Fruit fly (Drosophila melanogaster) whole organism, embryonic: ENCODE data around the gene CG1024.

Experiments
- Antp ChIP-seq: fragments of 200-800 bp; sonication (Bioruptor generic); optimal IDR thresholded peaks from 3 replicates; lab custom pipeline; 2016; ENCODE audit warnings: missing biosample characterization, missing genetic modification characterization
- C15 ChIP-seq: fragments of 200-800 bp; sonication (Bioruptor generic); IDR thresholded peaks from 3 replicates; pipeline ENCODE4 v1.3.6; 2022; ENCODE audit warnings: missing biosample characterization, missing genetic modification characterization
- CG10147 ChIP-seq: fragments of 200-800 bp; sonication (Bioruptor generic); optimal IDR thresholded peaks from 2 replicates; lab custom pipeline; 2019; ENCODE audit warnings: missing biosample characterization, mild to moderate bottlenecking, missing genetic modification characterization, moderate library complexity
- CG12391 ChIP-seq: fragments of 200-800 bp; sonication (Bioruptor generic); optimal IDR thresholded peaks from 3 replicates; lab custom pipeline; 2018; ENCODE audit warnings: missing biosample characterization, mild to moderate bottlenecking, missing genetic modification characterization, moderate library complexity
- CG12659 ChIP-seq: fragments of 200-800 bp; sonication (Bioruptor generic); optimal IDR thresholded peaks from 3 replicates; lab custom pipeline; 2017; ENCODE audit warnings: mild to moderate bottlenecking, missing biosample characterization, missing genetic modification reagents, missing genetic modification characterization
- CG14014 ChIP-seq: fragments of 200-800 bp; sonication (Bioruptor generic); IDR thresholded peaks from 2 replicates; pipeline ENCODE4 v1.3.6; 2022; ENCODE audit warnings: missing biosample characterization, missing genetic modification characterization
- CG1602 ChIP-seq: fragments of 200-800 bp; sonication (Bioruptor generic); optimal IDR thresholded peaks from 3 replicates; lab custom pipeline; 2016; ENCODE audit warnings: missing biosample characterization, missing genetic modification characterization
- CG1832 ChIP-seq: fragments of 200-800 bp; sonication (Bioruptor generic); optimal IDR thresholded peaks from 2 replicates; lab custom pipeline; 2017; ENCODE audit warnings: missing biosample characterization, mild to moderate bottlenecking, missing genetic modification characterization, inconsistent platforms
- CG2129 ChIP-seq: fragments of 200-800 bp; sonication (Bioruptor generic); IDR thresholded peaks from 2 replicates; pipeline ENCODE4 v1.3.6; 2022; ENCODE audit warnings: missing biosample characterization, missing genetic modification characterization; ENCODE audit not compliant: partially characterized antibody
- CG2678 ChIP-seq: fragments of 200-800 bp; sonication (Bioruptor generic); optimal IDR thresholded peaks from 3 replicates; lab custom pipeline; 2019; ENCODE audit warnings: missing biosample characterization, mild to moderate bottlenecking, missing genetic modification characterization, moderate library complexity
- CG31388 ChIP-seq: fragments of 200-800 bp; sonication (Bioruptor generic); optimal IDR thresholded peaks from 2 replicates; lab custom pipeline; 2016; ENCODE audit warnings: missing biosample characterization, missing genetic modification characterization
- CG3838 ChIP-seq: fragments of 200-800 bp; sonication (Bioruptor generic); optimal IDR thresholded peaks from 3 replicates; lab custom pipeline; 2016; ENCODE audit warnings: missing biosample characterization, missing genetic modification characterization
- CG6813 ChIP-seq: fragments of 200-800 bp; sonication (Bioruptor generic); optimal IDR thresholded peaks from 2 replicates; lab custom pipeline; 2017; ENCODE audit warnings: missing biosample characterization, missing genetic modification characterization, mild to moderate bottlenecking, moderate library complexity, missing genetic modification reagents
- CG7963 ChIP-seq: fragments of 200-800 bp; sonication (Bioruptor generic); IDR thresholded peaks from 3 replicates; pipeline ENCODE4 v1.3.6; 2022; ENCODE audit warnings: missing biosample characterization, missing genetic modification characterization; ENCODE audit not compliant: partially characterized antibody
- CG8478 ChIP-seq: fragments of >200 bp; optimal IDR thresholded peaks from 2 replicates; lab custom pipeline; 2018
- CG8765 ChIP-seq: fragments of 200-800 bp; sonication (Bioruptor generic); IDR thresholded peaks from 2 replicates; pipeline ENCODE4 v1.3.6; 2022; ENCODE audit warnings: missing biosample characterization, missing genetic modification characterization
- Camta ChIP-seq: fragments of 200-800 bp; sonication (Bioruptor generic); optimal IDR thresholded peaks from 2 replicates; lab custom pipeline; 2016; ENCODE audit warnings: missing biosample characterization, missing genetic modification characterization
- Dad ChIP-seq: fragments of 200-800 bp; sonication (Bioruptor generic); optimal IDR thresholded peaks from 3 replicates; lab custom pipeline; 2016; ENCODE audit warnings: missing biosample characterization, missing genetic modification characterization
- Doc2 ChIP-seq: fragments of 200-800 bp; sonication (Bioruptor generic); IDR thresholded peaks from 2 replicates; pipeline ENCODE4 v1.3.6; 2022; ENCODE audit warnings: missing biosample characterization, missing genetic modification characterization
- E2f1 ChIP-seq: fragments of 200-800 bp; sonication (Bioruptor generic); IDR thresholded peaks from 2 replicates; pipeline ENCODE4 v1.3.6; 2022; ENCODE audit warnings: missing biosample characterization, missing genetic modification characterization
- GATAe ChIP-seq: fragments of 200-800 bp; sonication (Bioruptor generic); conservative IDR thresholded peaks from 2 replicates; pipeline ENCODE4 v1.3.6; 2022; ENCODE audit warnings: missing biosample characterization, missing genetic modification characterization
- HLH54F ChIP-seq: fragments of 200-800 bp; sonication (Bioruptor generic); optimal IDR thresholded peaks from 3 replicates; lab custom pipeline; 2016; ENCODE audit warnings: missing biosample characterization, missing genetic modification characterization
- Hr51 ChIP-seq, 2 experiments: fragments of 200-800 bp; sonication (Bioruptor generic); optimal IDR thresholded peaks; 2 replicates in 1 of 2; 3 replicates in 1 of 2; lab custom pipeline; 2016 to 2018; ENCODE audit warnings: missing biosample characterization in 2 of 2, missing genetic modification characterization in 2 of 2, mild to moderate bottlenecking in 1 of 2, moderate library complexity in 1 of 2
- MBD-R2 ChIP-seq: fragments of 200-800 bp; sonication (Bioruptor generic); IDR thresholded peaks from 2 replicates; pipeline ENCODE4 v1.3.6; 2022; ENCODE audit warnings: missing biosample characterization, missing genetic modification characterization
- Myb ChIP-seq: fragments of 200-800 bp; sonication (Bioruptor generic); optimal IDR thresholded peaks from 2 replicates; lab custom pipeline; 2016; ENCODE audit warnings: missing biosample characterization, missing genetic modification characterization
- Poxn ChIP-seq: fragments of 200-800 bp; sonication (Bioruptor generic); IDR thresholded peaks from 2 replicates; pipeline ENCODE4 v1.3.6; 2022; ENCODE audit warnings: missing biosample characterization, missing genetic modification characterization
- Ravus ChIP-seq: fragments of 200-800 bp; sonication (Bioruptor generic); IDR thresholded peaks from 2 replicates; pipeline ENCODE4 v1.3.6; 2022; ENCODE audit warnings: missing biosample characterization, missing genetic modification characterization
- Scr ChIP-seq: fragments of 200-800 bp; sonication (Bioruptor generic); IDR thresholded peaks from 2 replicates; pipeline ENCODE4 v1.3.6; 2022; ENCODE audit warnings: missing biosample characterization, missing genetic modification characterization; ENCODE audit not compliant: partially characterized antibody
- Sox100B ChIP-seq: fragments of 200-800 bp; sonication (Bioruptor generic); optimal IDR thresholded peaks from 3 replicates; lab custom pipeline; 2018; ENCODE audit warnings: missing biosample characterization, mild to moderate bottlenecking, missing genetic modification characterization
- Trl ChIP-seq, 3 experiments: fragments of >200 bp in 2 of 3; fragments of 200-800 bp in 1 of 3; sonication (Bioruptor generic) in 1 of 3; optimal IDR thresholded peaks; 2 replicates in 1 of 3; 3 replicates in 2 of 3; lab custom pipeline; 2016 to 2017; ENCODE audit warnings: missing biosample characterization in 1 of 3, missing genetic modification characterization in 1 of 3
- ab ChIP-seq: fragments of 200-800 bp; sonication (Bioruptor generic); optimal IDR thresholded peaks from 2 replicates; lab custom pipeline; 2016; ENCODE audit warnings: missing biosample characterization, missing genetic modification characterization
- ase ChIP-seq: fragments of 200-800 bp; sonication (Bioruptor generic); IDR thresholded peaks from 3 replicates; pipeline ENCODE4 v1.3.6; 2022; ENCODE audit warnings: missing biosample characterization, missing genetic modification characterization
- cad ChIP-seq: fragments of >200 bp; optimal IDR thresholded peaks from 2 replicates; lab custom pipeline; 2017; ENCODE audit warnings: missing biosample characterization, missing genetic modification characterization
- crp ChIP-seq, 2 experiments: fragments of 200-800 bp; sonication (Bioruptor generic); optimal IDR thresholded peaks; 2 replicates in 1 of 2; 3 replicates in 1 of 2; lab custom pipeline; 2017; ENCODE audit warnings: missing biosample characterization in 2 of 2, missing genetic modification characterization in 2 of 2, mild to moderate bottlenecking in 1 of 2, moderate library complexity in 1 of 2
- dm ChIP-seq: fragments of 200-800 bp; sonication (Bioruptor generic); optimal IDR thresholded peaks from 3 replicates; lab custom pipeline; 2016; ENCODE audit warnings: missing biosample characterization, missing genetic modification characterization
- kah ChIP-seq: fragments of 200-800 bp; sonication (Bioruptor generic); optimal IDR thresholded peaks from 2 replicates; lab custom pipeline; 2018; ENCODE audit warnings: missing biosample characterization, mild to moderate bottlenecking, missing genetic modification characterization
- knrl ChIP-seq: fragments of 200-800 bp; sonication (Bioruptor generic); IDR thresholded peaks from 3 replicates; pipeline ENCODE4 v1.3.6; 2022; ENCODE audit warnings: missing biosample characterization, missing genetic modification characterization; ENCODE audit not compliant: partially characterized antibody
- lilli ChIP-seq: fragments of 200-800 bp; sonication (Bioruptor generic); optimal IDR thresholded peaks from 3 replicates; lab custom pipeline; 2016; ENCODE audit warnings: missing biosample characterization, missing genetic modification characterization
- mld ChIP-seq: fragments of 200-800 bp; sonication (Bioruptor generic); IDR thresholded peaks from 3 replicates; pipeline ENCODE4 v1.3.6; 2022; ENCODE audit warnings: missing biosample characterization, missing genetic modification characterization; ENCODE audit not compliant: partially characterized antibody
- schlank ChIP-seq: fragments of 200-800 bp; sonication (Bioruptor generic); optimal IDR thresholded peaks from 2 replicates; lab custom pipeline; 2018; ENCODE audit warnings: missing biosample characterization, mild to moderate bottlenecking, missing genetic modification characterization
- sd ChIP-seq: fragments of 200-800 bp; sonication (Bioruptor generic); optimal IDR thresholded peaks from 3 replicates; lab custom pipeline; 2018; ENCODE audit warnings: missing biosample characterization, mild to moderate bottlenecking, missing genetic modification characterization, moderate library complexity
- sens ChIP-seq: fragments of 200-800 bp; sonication (Bioruptor generic); peaks from one replicate; lab custom pipeline; 2016; ENCODE audit warnings: missing biosample characterization, missing genetic modification characterization
- sqz ChIP-seq: fragments of 200-800 bp; sonication (Bioruptor generic); optimal IDR thresholded peaks from 3 replicates; lab custom pipeline; 2018; ENCODE audit warnings: missing biosample characterization, mild to moderate bottlenecking, missing genetic modification characterization
- stwl ChIP-seq: fragments of 200-800 bp; sonication (Bioruptor generic); optimal IDR thresholded peaks from 3 replicates; lab custom pipeline; 2018; ENCODE audit warnings: missing biosample characterization, mild to moderate bottlenecking, missing genetic modification characterization, moderate library complexity
- tap ChIP-seq: fragments of 200-800 bp; optimal IDR thresholded peaks from 3 replicates; lab custom pipeline; 2019; ENCODE audit warnings: missing biosample characterization, mild to moderate bottlenecking, missing genetic modification characterization, moderate library complexity
- tin ChIP-seq: fragments of 200-800 bp; sonication (Bioruptor generic); optimal IDR thresholded peaks from 3 replicates; lab custom pipeline; 2016; ENCODE audit warnings: missing biosample characterization, missing genetic modification characterization
- tio ChIP-seq: fragments of 200-800 bp; sonication (Bioruptor generic); optimal IDR thresholded peaks from 2 replicates; lab custom pipeline; 2017; ENCODE audit warnings: missing biosample characterization, missing genetic modification characterization, inconsistent platforms
- tna ChIP-seq: fragments of 200-800 bp; sonication (Bioruptor generic); IDR thresholded peaks from 2 replicates; pipeline ENCODE4 v1.3.6; 2022; ENCODE audit warnings: missing biosample characterization, missing genetic modification characterization; ENCODE audit not compliant: partially characterized antibody
- trem ChIP-seq: fragments of 200-800 bp; optimal IDR thresholded peaks from 3 replicates; lab custom pipeline; 2019; ENCODE audit warnings: missing biosample characterization, mild to moderate bottlenecking, missing genetic modification characterization, moderate library complexity
- wdn ChIP-seq: fragments of 200-800 bp; sonication (Bioruptor generic); IDR thresholded peaks from 2 replicates; pipeline ENCODE4 v1.3.6; 2022; ENCODE audit warnings: missing biosample characterization, missing genetic modification characterization
- zfh1 ChIP-seq: fragments of 200-800 bp; sonication (Bioruptor generic); IDR thresholded peaks from 3 replicates; pipeline ENCODE4 v1.3.6; 2022; ENCODE audit warnings: missing biosample characterization, missing genetic modification characterization

Gene CG1024

DNA sequence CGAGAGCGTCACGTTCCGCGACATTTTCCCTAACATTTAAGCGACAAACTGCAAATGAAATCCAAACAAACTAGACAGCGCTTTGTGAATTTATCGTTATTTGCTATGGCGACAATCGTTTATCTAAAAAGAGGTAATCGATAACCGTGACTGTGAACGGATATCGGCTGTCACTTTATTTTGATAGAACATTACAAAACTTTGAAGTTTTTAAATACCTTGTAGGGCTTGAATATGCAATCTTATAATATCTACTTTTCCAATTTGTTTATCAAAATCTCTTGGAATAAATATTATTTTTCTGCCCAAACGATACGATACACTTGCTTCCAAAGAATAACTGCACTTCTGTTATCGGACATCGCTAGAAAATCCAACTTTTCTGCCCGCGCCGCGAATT lies at the start of gene CG1024, which contains the start of gene TfIIFalpha (continued):
- TF ChIP-seq sens, result peak; percentile 82
- TF ChIP-seq knrl (GFP tag; lab: Robert Waterston, UW), result peak; percentile 81
- TF ChIP-seq CG8765, result no peak
- no peak for TF ChIP-seq tio (GFP tag; lab: Kevin White, UChicago)
- TF ChIP-seq CG8478 (lab: Kevin White, UChicago), result no peak
- peak; percentile 39 for TF ChIP-seq Myb
- no peak for TF ChIP-seq C15 (GFP tag; lab: Robert Waterston, UW)
- TF ChIP-seq CG10147 (GFP tag; lab: Kevin White, UChicago), result no peak
- TF ChIP-seq dm (GFP tag; lab: Kevin White, UChicago), result peak; percentile 31
- TF ChIP-seq Hr51 (GFP tag; optimal IDR thresholded peaks at IDR 0.05; lab: Kevin White, UChicago), result no peak
- no peak for TF ChIP-seq ase (GFP tag; lab: Robert Waterston, UW)
- TF ChIP-seq Doc2, result no peak
- TF ChIP-seq tap, result no peak
- TF ChIP-seq tna (GFP tag; lab: Robert Waterston, UW), result peak; percentile 89
- no peak for TF ChIP-seq Sox100B (GFP tag; lab: Kevin White, UChicago)
- peak; percentile 70 for TF ChIP-seq trem
- TF ChIP-seq CG14014, result no peak
- TF ChIP-seq schlank (tag; lab: Kevin White, UChicago), result no peak
- TF ChIP-seq CG12659 (GFP tag; lab: Kevin White, UChicago), result peak; percentile 61
- TF ChIP-seq tin (GFP tag; lab: Kevin White, UChicago), result no peak
- TF ChIP-seq Dad, result no peak
- no peak for TF ChIP-seq crp (GFP tag; optimal IDR thresholded peaks at IDR 0.05; lab: Kevin White, UChicago)
- no peak for TF ChIP-seq CG6813
- no peak for TF ChIP-seq kah
- TF ChIP-seq E2f1 (GFP tag; lab: Robert Waterston, UW), result no peak
- TF ChIP-seq mld (GFP tag; lab: Robert Waterston, UW), result peak; percentile 87
- no peak for TF ChIP-seq ab
- TF ChIP-seq MBD-R2 (GFP tag; lab: Robert Waterston, UW), result peak; percentile 73
- TF ChIP-seq Antp, result no peak
- no peak for TF ChIP-seq CG1832 (GFP tag; lab: Kevin White, UChicago)
- peak; percentile 20 for TF ChIP-seq lilli (GFP tag; lab: Kevin White, UChicago)
- TF ChIP-seq GATAe, result no peak
- TF ChIP-seq sqz, result no peak
- no peak for TF ChIP-seq zfh1
- no peak for TF ChIP-seq CG3838 (GFP tag; lab: Kevin White, UChicago)
- no peak for TF ChIP-seq sd (tag; lab: Kevin White, UChicago)
- TF ChIP-seq cad (GFP tag; lab: Kevin White, UChicago), result no peak
- no peak for TF ChIP-seq Poxn
- TF ChIP-seq CG2678, result no peak
- peak; percentile 90 for TF ChIP-seq Scr (GFP tag; lab: Robert Waterston, UW)
- no peak for TF ChIP-seq wdn (GFP tag; lab: Robert Waterston, UW)
- TF ChIP-seq CG1602 (GFP tag; lab: Kevin White, UChicago), result no peak
- no peak for TF ChIP-seq HLH54F (GFP tag; lab: Kevin White, UChicago)
- no peak for TF ChIP-seq CG31388
- TF ChIP-seq Trl (optimal IDR thresholded peaks at IDR 0.05; lab: Kevin White, UChicago), result no peak
- no peak for TF ChIP-seq Trl (GFP tag; optimal IDR thresholded peaks at IDR 0.05; lab: Kevin White, UChicago)
- peak; percentile 84 for TF ChIP-seq stwl
- TF ChIP-seq CG12391, result peak; percentile 36
- TF ChIP-seq CG2129 (GFP tag; lab: Robert Waterston, UW), result peak; percentile 79
- TF ChIP-seq Camta (GFP tag; lab: Kevin White, UChicago), result no peak
- TF ChIP-seq Ravus (GFP tag; lab: Robert Waterston, UW), result no peak
- TF ChIP-seq CG7963, result peak; percentile 87
